Worm (Caenorhabditis elegans): ENCODE data around the gene ogt-1.

- no peak for TF ChIP-seq flt-1 (GFP tag; IDR thresholded peaks at IDR 0.05)
- no peak for TF ChIP-seq ztf-29 (GFP tag; IDR thresholded peaks at IDR 0.05)
- no peak for TF ChIP-seq ref-1 (GFP tag; conservative IDR thresholded peaks at IDR 0.05)
- no peak for TF ChIP-seq T22C8.4 (GFP tag; IDR thresholded peaks at IDR 0.05)
- TF ChIP-seq tab-1 (GFP tag; IDR thresholded peaks at IDR 0.05) = no peak
- TF ChIP-seq klf-2 (GFP tag; conservative IDR thresholded peaks at IDR 0.05) = no peak
- TF ChIP-seq ztf-23 (GFP tag; IDR thresholded peaks at IDR 0.05) = no peak
- TF ChIP-seq cog-1 (tag; optimal IDR thresholded peaks at IDR 0.05) = no peak
These were observed 30.4 kb upstream of the ogt-1 start, which contains the start of gene yju-2 for ce11 chrIII:7184022-7184421.

Measured in whole organism, midembryonic.